Worm (Caenorhabditis elegans): ENCODE measurements around the gene cpg-7.

cpg-7 gene

DNA sequence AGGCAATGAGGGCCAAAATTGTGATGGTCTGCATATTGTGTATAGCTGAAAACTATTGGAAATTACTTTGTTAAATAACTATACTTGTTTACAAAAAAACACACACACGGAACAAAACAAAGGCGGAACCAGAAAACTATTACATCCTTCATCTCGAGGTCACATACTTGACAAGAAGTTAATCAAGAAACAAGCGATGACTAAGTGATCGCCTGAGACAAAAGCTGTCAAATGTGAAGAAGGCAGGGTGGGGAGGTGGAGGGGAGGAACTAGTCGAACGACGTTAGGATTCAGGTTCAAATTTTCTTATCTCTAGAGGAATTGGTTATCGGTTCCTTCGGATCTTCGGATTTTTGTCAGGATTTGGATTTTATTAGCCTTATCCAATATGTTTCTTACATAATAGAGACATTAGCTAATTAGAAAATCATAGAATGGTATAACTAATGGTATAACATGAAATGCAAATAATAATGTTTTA, at the start of gene cpg-7:
cpg-7 (minus strand) TSS at position 51 of the 481 bp plus-strand sequence.
- TF ChIP-seq nhr-10 (tag; optimal IDR thresholded peaks at IDR 0.05) = no peak
- TF ChIP-seq skn-1 (tag; optimal IDR thresholded peaks at IDR 0.05) = no peak
- TF ChIP-seq lin-13 (GFP tag; optimal IDR thresholded peaks at IDR 0.05) = no peak
- no peak for TF ChIP-seq lin-39 (tag; optimal IDR thresholded peaks at IDR 0.05)
- no peak for TF ChIP-seq nhr-21 (tag; optimal IDR thresholded peaks at IDR 0.05)
- TF ChIP-seq sem-4 (tag; optimal IDR thresholded peaks at IDR 0.05) = no peak
- TF ChIP-seq elt-1 (tag; optimal IDR thresholded peaks at IDR 0.05) = no peak
- TF ChIP-seq unc-62 (GFP tag; optimal IDR thresholded peaks at IDR 0.05) = no peak
- TF ChIP-seq sma-3 (GFP tag; optimal IDR thresholded peaks at IDR 0.05) = no peak
- no peak for TF ChIP-seq dmd-4 (tag; optimal IDR thresholded peaks at IDR 0.05)
- TF ChIP-seq nhr-129 (tag; optimal IDR thresholded peaks at IDR 0.05) = no peak
- no peak for TF ChIP-seq nhr-23 (tag; optimal IDR thresholded peaks at IDR 0.05)
- no peak for TF ChIP-seq egl-27 (tag; optimal IDR thresholded peaks at IDR 0.05)
- no peak for TF ChIP-seq unc-39 (tag; optimal IDR thresholded peaks at IDR 0.05)
- TF ChIP-seq ceh-16 (tag; optimal IDR thresholded peaks at IDR 0.05) = no peak
- no peak for TF ChIP-seq nhr-12 (tag; optimal IDR thresholded peaks at IDR 0.05)
- no peak for TF ChIP-seq zag-1 (tag; optimal IDR thresholded peaks at IDR 0.05)

- TF ChIP-seq nhr-12 (tag; optimal IDR thresholded peaks at IDR 0.05) (no peak), ztf-1 (GFP tag; conservative IDR thresholded peaks at IDR 0.05) (no peak), zag-1 (tag; optimal IDR thresholded peaks at IDR 0.05) (no peak), elt-3 (tag; optimal IDR thresholded peaks at IDR 0.05) (no peak), R02D3.7 (tag; optimal IDR thresholded peaks at IDR 0.05) (no peak), nhr-11 (tag; optimal IDR thresholded peaks at IDR 0.05) (no peak), ceh-16 (tag; optimal IDR thresholded peaks at IDR 0.05) (no peak), nhr-21 (tag; optimal IDR thresholded peaks at IDR 0.05) (no peak)
These were observed 46.4 kb upstream of the cpg-7 start, which contains the start of the genes rpl-43 and xrn-2 for ce11 chrII:14155259-14156023. TSS of gene rpl-43 (plus strand) at chrII:14155294. TSS of gene xrn-2 (plus strand) at chrII:14155768.

DNA sequence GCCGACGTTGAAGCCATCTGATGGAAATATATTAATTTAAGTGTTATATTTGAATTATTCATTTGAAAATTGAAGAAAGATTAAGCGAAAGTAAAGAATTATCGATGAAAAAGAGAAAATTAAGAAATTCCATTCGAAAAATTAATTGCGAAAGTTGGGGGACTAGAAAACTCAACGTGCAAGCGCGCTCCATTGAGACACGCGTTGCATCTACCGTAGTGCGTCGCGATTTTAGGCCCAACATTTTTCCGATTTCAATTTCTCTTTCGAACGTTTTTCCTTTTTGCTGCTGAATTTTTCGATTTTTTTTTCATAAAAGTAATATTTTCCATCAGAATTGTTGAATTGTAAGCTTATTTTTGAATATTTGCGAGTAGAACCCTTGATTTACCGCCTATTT, 45.3 kb upstream of the cpg-7 start, which contains the start of gene Y48B6A.1:
Y48B6A.1 (minus strand) TSS at position 17 of the 400 bp plus-strand sequence.
- no peak for TF ChIP-seq nhr-12 (tag; optimal IDR thresholded peaks at IDR 0.05)
- TF ChIP-seq skn-1 (tag; optimal IDR thresholded peaks at IDR 0.05) = peak; percentile 42
- no peak for TF ChIP-seq unc-62 (GFP tag; optimal IDR thresholded peaks at IDR 0.05)
- peak; percentile 90 for TF ChIP-seq nhr-21 (tag; optimal IDR thresholded peaks at IDR 0.05)
- TF ChIP-seq alr-1 (tag; optimal IDR thresholded peaks at IDR 0.05) = no peak
- peak; percentile 21 for TF ChIP-seq nhr-10 (tag; optimal IDR thresholded peaks at IDR 0.05)
- TF ChIP-seq ztf-1 (GFP tag; conservative IDR thresholded peaks at IDR 0.05) = no peak
- TF ChIP-seq nhr-6 (tag; optimal IDR thresholded peaks at IDR 0.05) = peak; percentile 84
- peak; percentile 87 for TF ChIP-seq nhr-77 (tag; optimal IDR thresholded peaks at IDR 0.05)
- TF ChIP-seq ama-1 (optimal IDR thresholded peaks at IDR 0.05) = no peak
- no peak for TF ChIP-seq elt-1 (tag; optimal IDR thresholded peaks at IDR 0.05)
- peak; percentile 12 for TF ChIP-seq R02D3.7 (tag; optimal IDR thresholded peaks at IDR 0.05)
- peak; percentile 82 for TF ChIP-seq mab-5 (tag; optimal IDR thresholded peaks at IDR 0.05)
- TF ChIP-seq ceh-16 (tag; optimal IDR thresholded peaks at IDR 0.05) = peak; percentile 84
- TF ChIP-seq ztf-11 (tag; optimal IDR thresholded peaks at IDR 0.05) = peak; percentile 8
- TF ChIP-seq ZK546.5 (tag; optimal IDR thresholded peaks at IDR 0.05) = peak; percentile 56
- TF ChIP-seq unc-39 (tag; optimal IDR thresholded peaks at IDR 0.05) = no peak
- TF ChIP-seq lin-13 (GFP tag; optimal IDR thresholded peaks at IDR 0.05) = peak; percentile 96
- peak; percentile 91 for TF ChIP-seq gmeb-1 (tag; optimal IDR thresholded peaks at IDR 0.05)
- peak; percentile 14 to 26 for TF ChIP-seq mdl-1 (tag; optimal IDR thresholded peaks at IDR 0.05)
- TF ChIP-seq Y55F3AM.14 (GFP tag; optimal IDR thresholded peaks at IDR 0.05) = peak; percentile 31
- TF ChIP-seq F13H6.1 (tag; optimal IDR thresholded peaks at IDR 0.05) = peak; percentile 87
- TF ChIP-seq elt-3 (tag; optimal IDR thresholded peaks at IDR 0.05) = no peak
- peak; percentile 92 for TF ChIP-seq sma-9 (GFP tag; optimal IDR thresholded peaks at IDR 0.05)
- no peak for TF ChIP-seq sma-9 (tag; optimal IDR thresholded peaks at IDR 0.05)
- TF ChIP-seq nhr-129 (tag; optimal IDR thresholded peaks at IDR 0.05) = peak; percentile 93
- peak; percentile 87 for TF ChIP-seq blmp-1 (tag; optimal IDR thresholded peaks at IDR 0.05; ENCODE audit: insufficient read depth)
- TF ChIP-seq mbf-1 (tag; optimal IDR thresholded peaks at IDR 0.05) = no peak
- TF ChIP-seq lin-11 (tag; optimal IDR thresholded peaks at IDR 0.05) = peak; percentile 90
- no peak for TF ChIP-seq aly-2 (tag; optimal IDR thresholded peaks at IDR 0.05)
- TF ChIP-seq lsy-2 (tag; optimal IDR thresholded peaks at IDR 0.05) = peak; percentile 94 to 99
- TF ChIP-seq ceh-82 (tag; optimal IDR thresholded peaks at IDR 0.05) = peak; percentile 37
- no peak for TF ChIP-seq dmd-4 (tag; optimal IDR thresholded peaks at IDR 0.05)
- TF ChIP-seq nhr-237 (tag; optimal IDR thresholded peaks at IDR 0.05) = peak; percentile 18
- no peak for TF ChIP-seq nhr-11 (tag; optimal IDR thresholded peaks at IDR 0.05)
- peak; percentile 66 for TF ChIP-seq egl-27 (tag; optimal IDR thresholded peaks at IDR 0.05)
- TF ChIP-seq sem-4 (tag; optimal IDR thresholded peaks at IDR 0.05) = peak; percentile 79
- TF ChIP-seq sma-3 (GFP tag; optimal IDR thresholded peaks at IDR 0.05) = peak; percentile 93
- peak; percentile 97 for TF ChIP-seq crh-2 (tag; optimal IDR thresholded peaks at IDR 0.05)
- TF ChIP-seq snpc-4 (tag; optimal IDR thresholded peaks at IDR 0.05) = peak; percentile 91
- TF ChIP-seq nhr-23 (tag; optimal IDR thresholded peaks at IDR 0.05) = no peak
- TF ChIP-seq lin-39 (tag; optimal IDR thresholded peaks at IDR 0.05) = no peak
- TF ChIP-seq zag-1 (tag; optimal IDR thresholded peaks at IDR 0.05) = peak; percentile 77
- TF ChIP-seq peb-1 (tag; optimal IDR thresholded peaks at IDR 0.05) = no peak
- peak; percentile 99 for TF ChIP-seq C34F6.9 (tag; optimal IDR thresholded peaks at IDR 0.05)
